Worm (Caenorhabditis elegans) whole organism, midembryonic: ENCODE results near the gene smg-9.

ENCODE experiments used
- T22C8.4 ChIP-seq: fragments of 200-800 bp; sonication (Bioruptor generic); IDR thresholded peaks from 2 replicates; pipeline ENCODE4 v1.3.6; 2022; ENCODE audit warnings: missing genetic modification characterization, missing compliant biosample characterization
- cog-1 ChIP-seq: sonication (generic microtip); optimal IDR thresholded peaks from 2 replicates; lab custom pipeline; 2016; ENCODE audit warnings: missing genetic modification characterization, missing compliant biosample characterization
- flt-1 ChIP-seq: fragments of 200-800 bp; sonication (Bioruptor generic); IDR thresholded peaks from 2 replicates; pipeline ENCODE4 v1.3.6; 2022; ENCODE audit warnings: missing genetic modification characterization, missing compliant biosample characterization
- ref-1 ChIP-seq: fragments of 200-800 bp; sonication (Bioruptor generic); conservative IDR thresholded peaks from 2 replicates; pipeline ENCODE4 v1.3.6; 2022; ENCODE audit warnings: missing genetic modification reagents, missing genetic modification characterization, missing compliant biosample characterization
- ztf-29 ChIP-seq: fragments of 200-800 bp; sonication (Bioruptor generic); IDR thresholded peaks from 2 replicates; pipeline ENCODE4 v1.3.6; 2022; ENCODE audit warnings: missing genetic modification reagents, missing genetic modification characterization, missing compliant biosample characterization

DNA sequence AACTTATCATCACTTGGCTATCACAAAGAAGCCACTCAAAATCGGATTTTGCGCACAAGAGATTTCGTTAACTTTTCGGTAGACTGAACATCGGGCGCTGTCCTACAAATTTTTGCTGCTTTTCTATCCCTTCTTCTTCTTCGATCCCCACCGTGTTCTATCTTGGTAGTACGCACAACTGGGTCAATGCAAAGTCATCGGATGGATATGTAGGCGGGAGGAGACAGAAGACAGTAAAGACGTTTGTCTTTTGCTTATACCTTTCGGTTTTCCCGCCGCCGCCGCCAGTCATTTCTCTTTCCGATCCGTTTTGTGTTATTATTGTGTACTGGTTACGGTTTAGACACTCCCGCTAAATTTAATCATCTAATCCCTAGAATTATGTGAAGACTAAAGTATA is 52.6 kb downstream of the smg-9 start:
- TF ChIP-seq flt-1 (no peak), ztf-29 (GFP tag; lab: Robert Waterston, UW) (no peak), T22C8.4 (GFP tag; lab: Robert Waterston, UW) (no peak), cog-1 (no peak), ref-1 (no peak)
